Fruit fly (Drosophila melanogaster) whole organism, embryonic: Measurements from ENCODE around the gene Rlb1.

Source experiments
- Atf-2 ChIP-seq: fragments of 200-800 bp; sonication (Bioruptor generic); optimal IDR thresholded peaks from 2 replicates; lab custom pipeline; 2016; ENCODE audit warnings: missing biosample characterization, missing genetic modification characterization
- Bdp1 ChIP-seq: fragments of 200-800 bp; sonication (Bioruptor generic); optimal IDR thresholded peaks from 3 replicates; lab custom pipeline; 2016; ENCODE audit warnings: missing biosample characterization, missing genetic modification characterization
- CG10274 ChIP-seq: fragments of 200-800 bp; sonication (Bioruptor generic); optimal IDR thresholded peaks from 3 replicates; lab custom pipeline; 2017; ENCODE audit warnings: missing biosample characterization, mild to moderate bottlenecking, missing genetic modification characterization
- CG10431 ChIP-seq: fragments of 200-800 bp; sonication (Bioruptor generic); optimal IDR thresholded peaks from 3 replicates; lab custom pipeline; 2018; ENCODE audit warnings: missing biosample characterization, mild to moderate bottlenecking, missing genetic modification characterization
- CG10543 ChIP-seq: fragments of 200-800 bp; sonication (Bioruptor generic); optimal IDR thresholded peaks from 3 replicates; lab custom pipeline; 2017; ENCODE audit warnings: missing biosample characterization, mild to moderate bottlenecking, missing genetic modification characterization, moderate library complexity
- CG11085 ChIP-seq: fragments of 200-800 bp; sonication (Bioruptor generic); IDR thresholded peaks from 2 replicates; pipeline ENCODE4 v1.3.6; 2022; ENCODE audit warnings: missing biosample characterization, missing genetic modification characterization
- CG11723 ChIP-seq: fragments of 200-800 bp; sonication (Bioruptor generic); optimal IDR thresholded peaks from 2 replicates; lab custom pipeline; 2017; ENCODE audit warnings: missing biosample characterization, mild to moderate bottlenecking, missing genetic modification characterization
- CG13123 ChIP-seq: fragments of 200-800 bp; sonication (Bioruptor generic); optimal IDR thresholded peaks from 2 replicates; lab custom pipeline; 2016; ENCODE audit warnings: missing biosample characterization, missing genetic modification characterization
- CG13287 ChIP-seq: fragments of 200-800 bp; sonication (Bioruptor generic); IDR thresholded peaks from 2 replicates; pipeline ENCODE4 v1.3.6; 2022; ENCODE audit warnings: missing biosample characterization, missing genetic modification characterization; ENCODE audit not compliant: partially characterized antibody
- CG13624 ChIP-seq: fragments of 200-800 bp; sonication (Bioruptor generic); optimal IDR thresholded peaks from 2 replicates; lab custom pipeline; 2016; ENCODE audit warnings: missing biosample characterization, missing genetic modification characterization
- CG14014 ChIP-seq: fragments of 200-800 bp; sonication (Bioruptor generic); IDR thresholded peaks from 2 replicates; pipeline ENCODE4 v1.3.6; 2022; ENCODE audit warnings: missing biosample characterization, missing genetic modification characterization
- CG14860 ChIP-seq: fragments of 200-800 bp; sonication (Bioruptor generic); IDR thresholded peaks from 3 replicates; pipeline ENCODE4 v1.3.6; 2022; ENCODE audit warnings: missing biosample characterization, missing genetic modification characterization; ENCODE audit not compliant: partially characterized antibody
- CG17802 ChIP-seq: fragments of 200-800 bp; sonication (Bioruptor generic); optimal IDR thresholded peaks from 2 replicates; lab custom pipeline; 2018; ENCODE audit warnings: missing biosample characterization, mild to moderate bottlenecking, missing genetic modification characterization, moderate library complexity
- CG2875 ChIP-seq: fragments of 200-800 bp; sonication (Bioruptor generic); optimal IDR thresholded peaks from 2 replicates; lab custom pipeline; 2017; ENCODE audit warnings: missing biosample characterization, mild to moderate bottlenecking, missing genetic modification characterization, missing genetic modification reagents
- CG30403 ChIP-seq: fragments of 200-800 bp; sonication (Bioruptor generic); optimal IDR thresholded peaks from 3 replicates; lab custom pipeline; 2016; ENCODE audit warnings: missing biosample characterization, missing genetic modification characterization
- CG4424 ChIP-seq: fragments of 200-800 bp; sonication (Bioruptor generic); optimal IDR thresholded peaks from 3 replicates; lab custom pipeline; 2016; ENCODE audit warnings: missing biosample characterization, missing genetic modification characterization
- CG4707 ChIP-seq: fragments of 200-800 bp; sonication (Bioruptor generic); optimal IDR thresholded peaks from 2 replicates; lab custom pipeline; 2018; ENCODE audit warnings: missing biosample characterization, mild to moderate bottlenecking, missing genetic modification characterization, moderate library complexity
- CG4730 ChIP-seq: fragments of 200-800 bp; sonication (Bioruptor generic); IDR thresholded peaks from 2 replicates; pipeline ENCODE4 v1.3.6; 2022; ENCODE audit warnings: missing biosample characterization, missing genetic modification characterization
- CG8359 ChIP-seq: fragments of 200-800 bp; sonication (Bioruptor generic); optimal IDR thresholded peaks from 2 replicates; lab custom pipeline; 2017; ENCODE audit warnings: missing biosample characterization, mild to moderate bottlenecking, missing genetic modification characterization, borderline replicate concordance
- CG9876 ChIP-seq: fragments of 200-800 bp; sonication (Bioruptor generic); optimal IDR thresholded peaks from 2 replicates; lab custom pipeline; 2016; ENCODE audit warnings: missing biosample characterization, missing genetic modification characterization
- CrebB ChIP-seq: fragments of 200-800 bp; sonication (Bioruptor generic); optimal IDR thresholded peaks from 3 replicates; lab custom pipeline; 2018; ENCODE audit warnings: missing biosample characterization, mild to moderate bottlenecking, missing genetic modification characterization
- Dad ChIP-seq: fragments of 200-800 bp; sonication (Bioruptor generic); optimal IDR thresholded peaks from 3 replicates; lab custom pipeline; 2016; ENCODE audit warnings: missing biosample characterization, missing genetic modification characterization
- Dp ChIP-seq: fragments of 200-800 bp; sonication (Bioruptor generic); optimal IDR thresholded peaks from 2 replicates; lab custom pipeline; 2018; ENCODE audit warnings: missing biosample characterization, mild to moderate bottlenecking, missing genetic modification characterization, moderate library complexity
- E2f2 ChIP-seq: fragments of 200-800 bp; sonication (Bioruptor generic); IDR thresholded peaks from 2 replicates; pipeline ENCODE4 v1.3.6; 2022; ENCODE audit warnings: missing biosample characterization, missing genetic modification characterization
- Hmr ChIP-seq: fragments of 200-800 bp; sonication (Bioruptor generic); optimal IDR thresholded peaks from 3 replicates; lab custom pipeline; 2017; ENCODE audit warnings: mild to moderate bottlenecking, missing biosample characterization, missing genetic modification reagents, missing genetic modification characterization
- Med ChIP-seq: fragments of 200-800 bp; sonication (Bioruptor generic); peaks from one replicate; lab custom pipeline; 2016; ENCODE audit warnings: missing biosample characterization, missing genetic modification characterization, mild to moderate bottlenecking, inconsistent platforms, moderate library complexity
- Myb ChIP-seq: fragments of 200-800 bp; sonication (Bioruptor generic); optimal IDR thresholded peaks from 2 replicates; lab custom pipeline; 2016; ENCODE audit warnings: missing biosample characterization, missing genetic modification characterization
- NFAT ChIP-seq: fragments of 200-800 bp; sonication (Bioruptor generic); IDR thresholded peaks from 2 replicates; pipeline ENCODE4 v1.3.6; 2022; ENCODE audit warnings: missing biosample characterization, missing genetic modification characterization
- Scr ChIP-seq: fragments of 200-800 bp; sonication (Bioruptor generic); IDR thresholded peaks from 2 replicates; pipeline ENCODE4 v1.3.6; 2022; ENCODE audit warnings: missing biosample characterization, missing genetic modification characterization; ENCODE audit not compliant: partially characterized antibody
- Side ChIP-seq: fragments of 200-800 bp; sonication (Bioruptor generic); optimal IDR thresholded peaks from 2 replicates; lab custom pipeline; 2016; ENCODE audit warnings: missing biosample characterization, missing genetic modification characterization
- ac ChIP-seq: fragments of 200-800 bp; sonication (Bioruptor generic); optimal IDR thresholded peaks from 3 replicates; lab custom pipeline; 2017; ENCODE audit warnings: missing biosample characterization, mild to moderate bottlenecking, missing genetic modification characterization
- chinmo ChIP-seq: fragments of 200-800 bp; sonication (Bioruptor generic); IDR thresholded peaks from 4 replicates; pipeline ENCODE4 v1.3.6; 2022; ENCODE audit warnings: missing biosample characterization, missing genetic modification characterization; ENCODE audit not compliant: partially characterized antibody
- dysf ChIP-seq: fragments of 200-800 bp; sonication (Bioruptor generic); IDR thresholded peaks from 3 replicates; pipeline ENCODE4 v1.3.6; 2022; ENCODE audit warnings: missing biosample characterization, missing genetic modification characterization
- fru ChIP-seq: fragments of >200 bp; optimal IDR thresholded peaks from 2 replicates; lab custom pipeline; 2017
- grn ChIP-seq: fragments of 200-800 bp; sonication (Bioruptor generic); optimal IDR thresholded peaks from 3 replicates; lab custom pipeline; 2017; ENCODE audit warnings: missing biosample characterization, missing genetic modification characterization
- gsb ChIP-seq: fragments of 200-800 bp; sonication (Bioruptor generic); IDR thresholded peaks from 2 replicates; pipeline ENCODE4 v1.3.6; 2022; ENCODE audit warnings: missing biosample characterization, missing genetic modification characterization
- kay ChIP-seq: fragments of 200-800 bp; sonication (Bioruptor generic); optimal IDR thresholded peaks from 2 replicates; lab custom pipeline; 2016; ENCODE audit warnings: missing biosample characterization, missing genetic modification characterization
- lab ChIP-seq: fragments of 200-800 bp; sonication (Bioruptor generic); optimal IDR thresholded peaks from 3 replicates; lab custom pipeline; 2017; ENCODE audit warnings: missing biosample characterization, missing genetic modification characterization, mild to moderate bottlenecking, moderate library complexity, missing genetic modification reagents
- maf-S ChIP-seq: fragments of 200-800 bp; sonication (Bioruptor generic); optimal IDR thresholded peaks from 2 replicates; lab custom pipeline; 2016; ENCODE audit warnings: missing biosample characterization, missing genetic modification characterization
- sens ChIP-seq: fragments of 200-800 bp; sonication (Bioruptor generic); peaks from one replicate; lab custom pipeline; 2016; ENCODE audit warnings: missing biosample characterization, missing genetic modification characterization
- shn ChIP-seq: fragments of 200-800 bp; sonication (Bioruptor generic); optimal IDR thresholded peaks from 3 replicates; lab custom pipeline; 2016; ENCODE audit warnings: missing biosample characterization, missing genetic modification characterization
- sqz ChIP-seq: fragments of 200-800 bp; sonication (Bioruptor generic); optimal IDR thresholded peaks from 3 replicates; lab custom pipeline; 2018; ENCODE audit warnings: missing biosample characterization, mild to moderate bottlenecking, missing genetic modification characterization
- stc ChIP-seq: fragments of 200-800 bp; sonication (Bioruptor generic); IDR thresholded peaks from 2 replicates; pipeline ENCODE4 v1.3.6; 2022; ENCODE audit warnings: missing biosample characterization, missing genetic modification characterization
- tap ChIP-seq: fragments of 200-800 bp; optimal IDR thresholded peaks from 3 replicates; lab custom pipeline; 2019; ENCODE audit warnings: missing biosample characterization, mild to moderate bottlenecking, missing genetic modification characterization, moderate library complexity
- tna ChIP-seq: fragments of 200-800 bp; sonication (Bioruptor generic); IDR thresholded peaks from 2 replicates; pipeline ENCODE4 v1.3.6; 2022; ENCODE audit warnings: missing biosample characterization, missing genetic modification characterization; ENCODE audit not compliant: partially characterized antibody
- vvl ChIP-seq: fragments of 200-800 bp; sonication (Bioruptor generic); IDR thresholded peaks from 2 replicates; pipeline ENCODE4 v1.3.6; 2022; ENCODE audit warnings: missing biosample characterization, missing genetic modification characterization
- zen2 ChIP-seq: fragments of 200-800 bp; sonication (Bioruptor generic); IDR thresholded peaks from 3 replicates; pipeline ENCODE4 v1.3.6; 2022; ENCODE audit warnings: missing biosample characterization, missing genetic modification characterization; ENCODE audit not compliant: partially characterized antibody
- zf30C ChIP-seq: fragments of 200-800 bp; sonication (Bioruptor generic); optimal IDR thresholded peaks from 3 replicates; lab custom pipeline; 2018; ENCODE audit warnings: missing biosample characterization, mild to moderate bottlenecking, missing genetic modification characterization

Rlb1 gene

dm6 chr3R:9529387-9529897 is 16.3 kb downstream of the Rlb1 start (continued):
- TF ChIP-seq CG14014: no peak
- no peak for TF ChIP-seq sqz (GFP tag; lab: Kevin White, UChicago)
- no peak for TF ChIP-seq kay (GFP tag; lab: Kevin White, UChicago)
- no peak for TF ChIP-seq CG30403
- no peak for TF ChIP-seq CG11723 (GFP tag; lab: Kevin White, UChicago)
- TF ChIP-seq dysf: no peak
- TF ChIP-seq CrebB (tag; lab: Kevin White, UChicago): no peak
- TF ChIP-seq tna (GFP tag; lab: Robert Waterston, UW): 0 out of 2 replicates have a peak, but pooled peaks have one; percentile 15
- no peak for TF ChIP-seq CG8359
- TF ChIP-seq CG10543 (GFP tag; lab: Kevin White, UChicago): peak; percentile 83
- TF ChIP-seq maf-S (GFP tag; lab: Kevin White, UChicago): no peak
- no peak for TF ChIP-seq zen2 (GFP tag; lab: Robert Waterston, UW)
- TF ChIP-seq CG13624: peak; percentile 61
- peak; percentile 82; the same call in 2 of the 4 replicates for TF ChIP-seq chinmo
- TF ChIP-seq Scr (GFP tag; lab: Robert Waterston, UW): no peak; the same call in 1 of the 2 replicates
- no peak for TF ChIP-seq Dad (GFP tag; lab: Kevin White, UChicago)
- TF ChIP-seq CG4707: no peak
- no peak for TF ChIP-seq CG10431 (GFP tag; lab: Kevin White, UChicago)
- no peak for TF ChIP-seq NFAT (GFP tag; lab: Robert Waterston, UW)
- TF ChIP-seq Dp (GFP tag; lab: Kevin White, UChicago): no peak
- TF ChIP-seq stc (GFP tag; lab: Robert Waterston, UW): no peak
- no peak for TF ChIP-seq CG4730 (GFP tag; lab: Robert Waterston, UW)
- no peak for TF ChIP-seq CG2875 (GFP tag; lab: Kevin White, UChicago)
- TF ChIP-seq vvl (GFP tag; lab: Robert Waterston, UW): no peak
- TF ChIP-seq lab (GFP tag; lab: Kevin White, UChicago): peak; percentile 45
- no peak for TF ChIP-seq CG13123 (GFP tag; lab: Kevin White, UChicago)
- no peak for TF ChIP-seq CG11085 (GFP tag; lab: Robert Waterston, UW)
- TF ChIP-seq fru (lab: Kevin White, UChicago): no peak
- TF ChIP-seq Bdp1: no peak
- no peak for TF ChIP-seq CG13287
- no peak for TF ChIP-seq CG4424 (GFP tag; lab: Kevin White, UChicago)
- peak; percentile 39 for TF ChIP-seq Hmr
- peak; percentile 15 for TF ChIP-seq sens
- TF ChIP-seq gsb (GFP tag; lab: Robert Waterston, UW): no peak
- no peak for TF ChIP-seq zf30C
- TF ChIP-seq grn: peak; percentile 41
- no peak for TF ChIP-seq Side (GFP tag; lab: Kevin White, UChicago)
- TF ChIP-seq Myb (GFP tag; lab: Kevin White, UChicago): no peak
- no peak for TF ChIP-seq tap (tag; lab: Kevin White, UChicago)
- TF ChIP-seq shn (GFP tag; lab: Kevin White, UChicago): no peak
- TF ChIP-seq ac: no peak
- TF ChIP-seq E2f2 (GFP tag; lab: Robert Waterston, UW): no peak
- TF ChIP-seq Med (GFP tag; lab: Kevin White, UChicago): peak; percentile 53
- TF ChIP-seq CG10274 (GFP tag; lab: Kevin White, UChicago): no peak
- no peak for TF ChIP-seq CG9876
- TF ChIP-seq Atf-2: no peak
- TF ChIP-seq CG14860 (GFP tag; lab: Robert Waterston, UW): no peak
- TF ChIP-seq CG17802 (tag; lab: Kevin White, UChicago): no peak
